Worm (Caenorhabditis elegans) whole organism, L3 larva: ENCODE measurements around the gene pnc-1.

Experiments used
- R02D3.7 ChIP-seq: fragments of 150-350 bp; optimal IDR thresholded peaks from 2 replicates; lab custom pipeline; 2014; ENCODE audit warnings: missing biosample characterization, missing genetic modification characterization
- ceh-16 ChIP-seq: sonication (generic microtip); optimal IDR thresholded peaks from 2 replicates; lab custom pipeline; 2017; ENCODE audit warnings: missing biosample characterization, missing genetic modification characterization
- ceh-28 ChIP-seq: fragments of 150-350 bp; optimal IDR thresholded peaks from 2 replicates; lab custom pipeline; 2014; ENCODE audit warnings: missing biosample characterization, missing genetic modification reagents, missing genetic modification characterization
- ceh-82 ChIP-seq: fragments of 150-350 bp; optimal IDR thresholded peaks from 2 replicates; lab custom pipeline; 2014; ENCODE audit warnings: missing biosample characterization, missing genetic modification characterization
- ceh-9 ChIP-seq: sonication (generic microtip); optimal IDR thresholded peaks from 2 replicates; lab custom pipeline; 2018; ENCODE audit warnings: missing biosample characterization, missing genetic modification characterization
- daf-12 ChIP-seq: fragments of 150-350 bp; optimal IDR thresholded peaks from 2 replicates; lab custom pipeline; 2014; ENCODE audit warnings: missing biosample characterization, missing genetic modification reagents, missing genetic modification characterization
- egl-27 ChIP-seq: sonication (generic microtip); optimal IDR thresholded peaks from 4 replicates; lab custom pipeline; 2017; ENCODE audit warnings: missing biosample characterization, missing genetic modification reagents, missing genetic modification characterization
- egl-5 ChIP-seq: fragments of 150-350 bp; optimal IDR thresholded peaks from 2 replicates; lab custom pipeline; 2017; ENCODE audit warnings: missing biosample characterization, missing genetic modification reagents, missing genetic modification characterization, inconsistent platforms
- elt-2 ChIP-seq: sonication (generic microtip); optimal IDR thresholded peaks from 2 replicates; lab custom pipeline; 2016; ENCODE audit warnings: missing genetic modification reagents, mild to moderate bottlenecking, missing genetic modification characterization, missing compliant biosample characterization
- elt-3 ChIP-seq, 3 experiments: fragments of 150-350 bp in 1 of 3; sonication (generic microtip) in 2 of 3; optimal IDR thresholded peaks; 2 replicates in 2 of 3; 4 replicates in 1 of 3; lab custom pipeline; 2014 to 2017; ENCODE audit warnings: missing biosample characterization in 3 of 3, missing genetic modification characterization in 3 of 3
- eor-1 ChIP-seq, 2 experiments: fragments of 150-350 bp; optimal IDR thresholded peaks; 2 replicates each; lab custom pipeline; 2014 to 2018; ENCODE audit warnings: missing biosample characterization in 2 of 2, missing genetic modification characterization in 2 of 2
- fkh-10 ChIP-seq: sonication (generic microtip); optimal IDR thresholded peaks from 2 replicates; lab custom pipeline; 2017; ENCODE audit warnings: missing biosample characterization, missing genetic modification reagents, missing genetic modification characterization
- fkh-2 ChIP-seq: fragments of 150-350 bp; optimal IDR thresholded peaks from 2 replicates; lab custom pipeline; 2014; ENCODE audit warnings: missing biosample characterization, missing genetic modification reagents, missing genetic modification characterization
- fos-1 ChIP-seq: fragments of 150-350 bp; optimal IDR thresholded peaks from 2 replicates; lab custom pipeline; 2014; ENCODE audit warnings: missing biosample characterization, missing genetic modification characterization
- hmg-11 ChIP-seq: sonication (generic microtip); optimal IDR thresholded peaks from 2 replicates; lab custom pipeline; 2016; ENCODE audit warnings: missing genetic modification characterization, missing compliant biosample characterization
- jun-1 ChIP-seq: fragments of 150-350 bp; optimal IDR thresholded peaks from 2 replicates; lab custom pipeline; 2014; ENCODE audit warnings: missing biosample characterization, missing genetic modification reagents, missing genetic modification characterization
- lin-15B ChIP-seq: fragments of 150-350 bp; optimal IDR thresholded peaks from 2 replicates; lab custom pipeline; 2014; ENCODE audit warnings: missing biosample characterization, missing genetic modification characterization
- lin-39 ChIP-seq: fragments of 150-350 bp; optimal IDR thresholded peaks from 2 replicates; lab custom pipeline; 2018; ENCODE audit warnings: missing biosample characterization, missing genetic modification reagents, missing genetic modification characterization
- mdl-1 ChIP-seq: fragments of 150-350 bp; optimal IDR thresholded peaks from 2 replicates; lab custom pipeline; 2014; ENCODE audit warnings: missing biosample characterization, missing genetic modification characterization
- nfya-1 ChIP-seq: sonication (generic microtip); optimal IDR thresholded peaks from 2 replicates; lab custom pipeline; 2017; ENCODE audit warnings: missing genetic modification characterization, mild to moderate bottlenecking, missing compliant biosample characterization, antibody characterized with exemption, moderate library complexity; ENCODE audit not compliant: insufficient read depth
- nhr-23 ChIP-seq: fragments of 150-350 bp; optimal IDR thresholded peaks from 2 replicates; lab custom pipeline; 2014; ENCODE audit warnings: missing biosample characterization, missing genetic modification reagents, missing genetic modification characterization
- nhr-25 ChIP-seq: sonication (generic microtip); optimal IDR thresholded peaks from 2 replicates; lab custom pipeline; 2017; ENCODE audit warnings: missing biosample characterization, missing genetic modification characterization
- nhr-28 ChIP-seq: fragments of 150-350 bp; optimal IDR thresholded peaks from 2 replicates; lab custom pipeline; 2014; ENCODE audit warnings: missing biosample characterization, missing genetic modification characterization
- nhr-67 ChIP-seq: fragments of 150-350 bp; optimal IDR thresholded peaks from 2 replicates; lab custom pipeline; 2014; ENCODE audit warnings: missing biosample characterization, missing genetic modification characterization
- nhr-76 ChIP-seq: fragments of 150-350 bp; sonication (generic microtip); optimal IDR thresholded peaks from 5 replicates; lab custom pipeline; 2014; ENCODE audit warnings: missing biosample characterization, missing genetic modification characterization
- nhr-77 ChIP-seq: fragments of 150-350 bp; optimal IDR thresholded peaks from 2 replicates; lab custom pipeline; 2014; ENCODE audit warnings: missing biosample characterization, missing genetic modification characterization
- sea-2 ChIP-seq: fragments of 150-350 bp; sonication (generic microtip); optimal IDR thresholded peaks from 4 replicates; lab custom pipeline; 2014; ENCODE audit warnings: missing biosample characterization, missing genetic modification reagents, missing genetic modification characterization
- skn-1 ChIP-seq: fragments of 150-350 bp; optimal IDR thresholded peaks from 2 replicates; lab custom pipeline; 2014; ENCODE audit warnings: missing biosample characterization, missing genetic modification characterization
- tbx-2 ChIP-seq: sonication (generic microtip); optimal IDR thresholded peaks from 2 replicates; lab custom pipeline; 2016; ENCODE audit warnings: mild to moderate bottlenecking, missing genetic modification characterization, missing compliant biosample characterization
- unc-39 ChIP-seq: sonication (generic microtip); optimal IDR thresholded peaks from 4 replicates; lab custom pipeline; 2017; ENCODE audit warnings: missing biosample characterization, missing genetic modification characterization
- unc-62 ChIP-seq: fragments of 150-350 bp; sonication (generic microtip); optimal IDR thresholded peaks from 4 replicates; lab custom pipeline; 2014; ENCODE audit warnings: missing biosample characterization, missing genetic modification reagents, missing genetic modification characterization
- ztf-4 ChIP-seq: fragments of 150-350 bp; optimal IDR thresholded peaks from 2 replicates; lab custom pipeline; 2014; ENCODE audit warnings: missing biosample characterization, missing genetic modification characterization

Gene pnc-1

ce11 chrIV:192046-192445 is 7.8 kb downstream of the pnc-1 start, which contains the start of gene Y38C1AA.12 (continued):
- peak; percentile 33 for TF ChIP-seq R02D3.7 (tag; lab: Kevin White, UChicago)

- TF ChIP-seq nhr-77 (no peak), nhr-23 (tag; lab: Kevin White, UChicago) (no peak), elt-2 (tag; lab: Kevin White, UChicago) (no peak), egl-27 (tag; lab: Kevin White, UChicago) (no peak), hmg-11 (tag; lab: Kevin White, UChicago) (no peak), ztf-4 (tag; lab: Kevin White, UChicago) (no peak), lin-15B (no peak), tbx-2 (no peak), nhr-76 (no peak), lin-39 (tag; lab: Kevin White, UChicago) (no peak), fkh-10 (no peak), egl-5 (no peak)
- TF ChIP-seq, all 47 proteins: peak for 0
These were observed 10.2 kb downstream of the pnc-1 start, which contains the start of gene csn-3 for ce11 chrIV:194442-194841. Gene csn-3, plus strand, starts transcription at chrIV:194742.

ce11 chrIV:202921-203652 is 18.8 kb downstream of the pnc-1 start, which contains the start of gene gfrp-1:
Gene gfrp-1, plus strand, starts transcription at chrIV:203602.
- TF ChIP-seq ceh-28 (tag; lab: Kevin White, UChicago) (no peak), unc-39 (tag; lab: Kevin White, UChicago) (no peak), ceh-16 (no peak), skn-1 (tag; lab: Kevin White, UChicago) (no peak), nhr-77 (no peak), fkh-10 (no peak)

- TF ChIP-seq nfya-1 (tag; lab: Kevin White, UChicago) (no peak), elt-2 (tag; lab: Kevin White, UChicago) (no peak), ztf-4 (tag; lab: Kevin White, UChicago) (no peak), hmg-11 (tag; lab: Kevin White, UChicago) (no peak), ceh-9 (no peak), eor-1 (tag; optimal IDR thresholded peaks at IDR 0.05; lab: Kevin White, UChicago) (no peak), nhr-23 (tag; lab: Kevin White, UChicago) (no peak), jun-1 (tag; lab: Kevin White, UChicago) (no peak), nhr-67 (tag; lab: Kevin White, UChicago) (no peak), lin-39 (tag; lab: Kevin White, UChicago) (no peak), nhr-76 (no peak), nhr-25 (tag; lab: Kevin White, UChicago) (no peak), sea-2 (GFP tag; lab: Kevin White, UChicago) (no peak), unc-62 (no peak), fos-1 (no peak), egl-5 (no peak), daf-12 (tag; lab: Kevin White, UChicago) (no peak), lin-15B (no peak), fkh-2 (tag; lab: Kevin White, UChicago) (no peak), unc-39 (tag; lab: Kevin White, UChicago) (no peak)
These were observed 20.7 kb downstream of the pnc-1 start, which contains the start of gene coa-1 for ce11 chrIV:204998-205397. Gene coa-1, plus strand, starts transcription at chrIV:205298.

ce11 chrIV:207885-208284 is 23.6 kb downstream of the pnc-1 start, which contains the start of gene Y38C1AA.1:
Gene Y38C1AA.1, plus strand, starts transcription at chrIV:208185.
- TF ChIP-seq mdl-1 (tag; lab: Kevin White, UChicago), result no peak
- no peak for TF ChIP-seq eor-1 (tag; optimal IDR thresholded peaks at IDR 0.05; lab: Kevin White, UChicago)
- TF ChIP-seq daf-12 (tag; lab: Kevin White, UChicago), result no peak
- TF ChIP-seq unc-62, result no peak
- no peak for TF ChIP-seq nhr-28
- TF ChIP-seq ceh-82, result no peak
- no peak for TF ChIP-seq ceh-9
- TF ChIP-seq fos-1, result no peak
- TF ChIP-seq skn-1 (tag; lab: Kevin White, UChicago), result no peak
- no peak for TF ChIP-seq elt-3 (tag; optimal IDR thresholded peaks at IDR 0.05; lab: Kevin White, UChicago)
